Fruit fly (Drosophila melanogaster) whole organism, wandering third instar larva: Measurements from ENCODE around the gene CG11951.

ENCODE experiments used
- CG9705 ChIP-seq: fragments of 200-800 bp; sonication (Bioruptor generic); optimal IDR thresholded peaks from 2 replicates; lab custom pipeline; 2018; ENCODE audit warnings: missing biosample characterization, mild to moderate bottlenecking, missing genetic modification characterization
- Dif ChIP-seq: fragments of 200-275, 200-300 bp; sonication (Bioruptor generic); optimal IDR thresholded peaks from 2 replicates; lab custom pipeline; 2018; ENCODE audit warnings: missing biosample characterization, missing genetic modification characterization; ENCODE audit not compliant: partially characterized antibody
- Hnf4 ChIP-seq: fragments of 200-800 bp; sonication (Bioruptor generic); optimal IDR thresholded peaks from 2 replicates; lab custom pipeline; 2016; ENCODE audit warnings: missing biosample characterization, mild to moderate bottlenecking, missing genetic modification characterization
- Myc ChIP-seq: fragments of >200 bp; optimal IDR thresholded peaks from 2 replicates; lab custom pipeline; 2017
- dmrt93B ChIP-seq: fragments of 200-800 bp; sonication (Bioruptor generic); optimal IDR thresholded peaks from 2 replicates; lab custom pipeline; 2018; ENCODE audit warnings: missing biosample characterization, mild to moderate bottlenecking, missing genetic modification characterization
- tai ChIP-seq: sonication (Bioruptor generic); optimal IDR thresholded peaks from 2 replicates; lab custom pipeline; 2016; ENCODE audit warnings: missing biosample characterization, missing genetic modification characterization

DNA sequence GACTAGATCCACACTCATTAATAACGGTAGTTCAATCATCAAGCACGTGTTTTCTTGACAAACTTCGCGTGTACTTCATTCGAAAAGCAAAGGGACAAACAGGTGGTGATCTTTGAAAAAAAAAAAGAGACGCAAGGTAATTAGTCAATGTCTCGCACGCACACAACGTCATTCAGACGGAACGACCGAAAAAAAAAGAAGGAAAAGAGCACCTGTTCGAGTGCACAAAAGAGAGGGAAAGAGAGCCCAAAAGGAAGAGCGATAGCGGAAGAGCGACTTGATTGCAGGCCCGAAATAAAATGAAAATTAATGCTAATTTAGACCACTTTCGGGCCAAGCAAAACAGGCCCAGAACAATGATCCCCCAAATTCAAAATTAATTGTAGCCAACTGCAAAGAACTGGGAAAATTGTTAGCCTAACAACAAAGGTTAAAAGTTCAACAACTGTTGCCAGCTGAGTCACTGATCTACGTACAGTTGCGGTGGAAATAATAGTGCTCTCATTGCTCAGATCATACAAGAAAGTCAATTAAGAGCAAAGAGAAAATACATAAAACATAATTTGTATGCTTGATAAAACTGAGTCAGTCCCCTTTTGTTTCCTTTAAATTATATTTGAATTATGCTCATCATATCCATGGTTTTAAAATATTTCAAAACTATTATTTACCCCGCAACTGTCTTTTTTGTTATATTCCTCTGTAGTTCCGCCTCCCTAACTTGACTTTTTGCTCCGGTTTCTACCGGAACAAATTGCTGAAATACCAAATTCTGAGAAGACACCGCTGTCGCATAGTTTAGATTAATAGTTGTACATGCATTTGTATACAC is 22.7 kb downstream of the CG11951 start:
- TF ChIP-seq Dif (GFP tag; lab: Kevin White, UChicago) (peak; percentile 57), Hnf4 (no peak), Myc (lab: Kevin White, UChicago) (no peak), tai (GFP tag; lab: Kevin White, UChicago) (no peak), CG9705 (GFP tag; lab: Kevin White, UChicago) (no peak), dmrt93B (no peak)
